Fruit fly (Drosophila melanogaster) whole organism, adult: ENCODE measurements around the gene CG14573.

Experiments used
- CG14711 ChIP-seq: fragments of 200-800 bp; sonication (Bioruptor generic); optimal IDR thresholded peaks from 2 replicates; lab custom pipeline; 2018; ENCODE audit warnings: missing biosample characterization, mild to moderate bottlenecking, missing genetic modification characterization, moderate library complexity
- Hr96 ChIP-seq: fragments of 200-800 bp; sonication (Bioruptor generic); optimal IDR thresholded peaks from 2 replicates; lab custom pipeline; 2016; ENCODE audit warnings: missing biosample characterization, missing genetic modification characterization
- cnc ChIP-seq, 2 experiments: fragments of >200 bp; optimal IDR thresholded peaks; 2 replicates each; lab custom pipeline; 2017

DNA sequence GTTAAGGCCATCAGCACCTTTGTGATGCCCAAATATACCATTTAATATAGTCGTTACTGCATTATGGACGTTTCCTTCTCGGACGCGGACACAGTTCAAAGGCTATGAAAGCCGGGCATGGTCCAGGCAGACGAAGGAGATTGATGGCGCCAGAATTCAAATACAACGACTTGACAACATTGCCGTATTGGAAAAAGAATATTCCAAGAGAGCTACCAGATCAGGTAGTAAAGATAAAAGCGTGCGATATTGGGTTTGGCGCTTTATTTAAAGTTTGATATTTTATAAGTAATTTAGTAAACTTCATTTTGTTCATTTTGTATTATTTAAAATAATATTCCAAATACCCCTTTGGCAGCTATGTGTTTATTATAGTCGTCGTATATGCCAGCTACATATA is 40.0 kb downstream of the CG14573 start:
- TF ChIP-seq Hr96 (GFP tag; lab: Kevin White, UChicago), result no peak
- no peak for TF ChIP-seq CG14711 (tag; lab: Kevin White, UChicago)
- TF ChIP-seq cnc (optimal IDR thresholded peaks at IDR 0.05; lab: Kevin White, UChicago), result no peak
